Fruit fly (Drosophila melanogaster): ENCODE results near the gene Gal.

Gal gene

DNA sequence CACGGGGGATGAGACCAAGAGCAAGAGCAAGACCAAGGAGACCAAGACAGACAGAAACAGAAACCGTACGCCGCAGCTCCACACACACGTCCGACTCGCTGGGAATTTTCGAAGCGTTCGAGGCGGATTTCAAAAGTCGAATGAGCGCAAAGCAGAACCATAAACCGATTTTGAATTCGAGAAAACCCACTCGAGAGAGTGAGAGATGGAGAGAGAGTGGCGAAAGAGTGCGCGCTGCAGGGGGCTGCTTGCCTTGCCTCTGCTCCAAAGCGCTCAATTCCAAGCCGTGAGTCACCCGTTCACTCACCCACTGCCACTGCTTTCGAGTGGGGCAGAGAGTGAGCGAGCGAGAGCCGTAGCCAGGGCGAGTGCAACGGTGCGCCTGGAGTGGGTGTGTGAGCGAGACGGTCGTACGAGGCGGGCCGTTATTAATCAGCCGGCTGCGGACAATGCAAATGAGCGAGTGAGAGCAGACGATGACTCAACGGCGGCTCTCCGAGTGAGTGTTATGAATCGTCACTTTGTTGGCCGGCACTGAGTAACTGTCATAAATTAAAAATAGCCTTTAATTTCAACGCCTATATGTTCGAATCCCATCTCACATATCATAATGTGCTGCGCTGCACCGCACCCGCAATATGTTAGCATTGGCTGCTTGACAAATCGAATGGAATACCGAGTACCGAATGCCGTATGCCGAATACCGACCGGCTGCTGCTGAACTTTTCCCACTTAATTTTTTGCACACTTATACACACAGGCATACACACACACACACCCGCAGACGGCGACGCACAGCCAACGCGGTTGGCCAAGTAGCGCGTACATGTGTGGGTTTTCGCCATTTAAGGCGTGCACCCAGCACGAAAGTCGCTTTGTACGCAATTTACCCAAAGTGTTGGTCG is 26.4 kb downstream of the Gal start (continued):
- peak; percentile 20 for TF ChIP-seq Nf-YB (GFP tag; optimal IDR thresholded peaks at IDR 0.05)
- TF ChIP-seq Dbx (GFP tag; IDR thresholded peaks at IDR 0.05), result no peak
- peak; percentile 22 for TF ChIP-seq PHDP (tag; optimal IDR thresholded peaks at IDR 0.05)
- peak; percentile 35 for TF ChIP-seq CG10431 (GFP tag; optimal IDR thresholded peaks at IDR 0.05)
- TF ChIP-seq pros (GFP tag; optimal IDR thresholded peaks at IDR 0.05), result peak; percentile 91
- no peak for TF ChIP-seq Nf-YA (GFP tag; IDR thresholded peaks at IDR 0.05)
- no peak for TF ChIP-seq pnt (GFP tag; optimal IDR thresholded peaks at IDR 0.05)
- TF ChIP-seq mirr (GFP tag; optimal IDR thresholded peaks at IDR 0.05), result peak; percentile 56
- TF ChIP-seq lbe (GFP tag; optimal IDR thresholded peaks at IDR 0.05), result peak; percentile 70
- TF ChIP-seq grn (GFP tag; optimal IDR thresholded peaks at IDR 0.05), result peak; percentile 4
- TF ChIP-seq insv (GFP tag; optimal IDR thresholded peaks at IDR 0.05), result peak in 1 of 2 experiments; percentile 37
- peak; percentile 53 for TF ChIP-seq CG11398 (GFP tag; optimal IDR thresholded peaks at IDR 0.05)
- peak; percentile 39 for TF ChIP-seq Side (GFP tag; optimal IDR thresholded peaks at IDR 0.05)
- TF ChIP-seq sqz (GFP tag; optimal IDR thresholded peaks at IDR 0.05), result peak; percentile 6
- TF ChIP-seq ro (GFP tag; IDR thresholded peaks at IDR 0.05), result no peak
- TF ChIP-seq Drgx (GFP tag; IDR thresholded peaks at IDR 0.05), result no peak
- TF ChIP-seq CG33557 (GFP tag; optimal IDR thresholded peaks at IDR 0.05), result peak; percentile 32
- no peak for TF ChIP-seq ewg (GFP tag; optimal IDR thresholded peaks at IDR 0.05)
- peak; percentile 92 for TF ChIP-seq CG1832 (GFP tag; optimal IDR thresholded peaks at IDR 0.05)
- TF ChIP-seq ash1 (GFP tag; optimal IDR thresholded peaks at IDR 0.05), result peak; percentile 67
- peak; percentile 51 for TF ChIP-seq Deaf1 (tag; optimal IDR thresholded peaks at IDR 0.05)
- peak; percentile 19 for TF ChIP-seq D19A (tag; optimal IDR thresholded peaks at IDR 0.05)
- TF ChIP-seq lov (optimal IDR thresholded peaks at IDR 0.05), result no peak
- no peak for TF ChIP-seq lov (GFP tag; IDR thresholded peaks at IDR 0.05)
- no peak for TF ChIP-seq croc (GFP tag; conservative IDR thresholded peaks at IDR 0.05)
- TF ChIP-seq CG7987 (GFP tag; optimal IDR thresholded peaks at IDR 0.05), result peak; percentile 42
- TF ChIP-seq p53 (GFP tag; optimal IDR thresholded peaks at IDR 0.05), result no peak
- TF ChIP-seq CG15269 (tag; optimal IDR thresholded peaks at IDR 0.05), result peak; percentile 4
- TF ChIP-seq NfI (GFP tag; optimal IDR thresholded peaks at IDR 0.05), result peak; percentile 4
- no peak for TF ChIP-seq stc (GFP tag; IDR thresholded peaks at IDR 0.05)
- peak in 1 of 2 experiments; percentile 62 for TF ChIP-seq Eip74EF (GFP tag; optimal IDR thresholded peaks at IDR 0.05)
- peak; percentile 58 for TF ChIP-seq CG17385 (GFP tag; optimal IDR thresholded peaks at IDR 0.05)
- TF ChIP-seq wek (GFP tag; optimal IDR thresholded peaks at IDR 0.05), result peak; percentile 57
- TF ChIP-seq Fer2 (tag; optimal IDR thresholded peaks at IDR 0.05), result no peak
- no peak for TF ChIP-seq CG4424 (GFP tag; optimal IDR thresholded peaks at IDR 0.05)
- peak; percentile 83 for TF ChIP-seq HLHmδ (GFP tag; optimal IDR thresholded peaks at IDR 0.05)
- no peak for TF ChIP-seq Optix (GFP tag; IDR thresholded peaks at IDR 0.05)
- peak; percentile 98 for TF ChIP-seq kay (GFP tag; optimal IDR thresholded peaks at IDR 0.05)
- peak; percentile 92 for TF ChIP-seq cg (GFP tag; optimal IDR thresholded peaks at IDR 0.05)
- TF ChIP-seq CG12769 (tag; optimal IDR thresholded peaks at IDR 0.05), result peak; percentile 23
- TF ChIP-seq CG2116 (GFP tag; optimal IDR thresholded peaks at IDR 0.05), result no peak
- TF ChIP-seq Stat92E (GFP tag; optimal IDR thresholded peaks at IDR 0.05), result peak in 1 of 3 experiments; percentile 79
- peak; percentile 9 for TF ChIP-seq lilli (GFP tag; optimal IDR thresholded peaks at IDR 0.05)
- no peak for TF ChIP-seq crc (GFP tag; optimal IDR thresholded peaks at IDR 0.05)
- TF ChIP-seq hkb (optimal IDR thresholded peaks at IDR 0.05), result no peak
- TF ChIP-seq hkb (GFP tag; IDR thresholded peaks at IDR 0.05), result no peak
- peak; percentile 8; the same call in 1 of the 2 replicates for TF ChIP-seq onecut (GFP tag; IDR thresholded peaks at IDR 0.05)
- peak; percentile 13 for TF ChIP-seq CG18011 (GFP tag; optimal IDR thresholded peaks at IDR 0.05)

Data from whole organism, embryonic.